Worm (Caenorhabditis elegans) whole organism, L2 larva: ENCODE results near the gene flp-21.

Experiments used
- C34F6.9 ChIP-seq: fragments of 150-350 bp; optimal IDR thresholded peaks from 2 replicates; lab custom pipeline; 2014; ENCODE audit warnings: missing biosample characterization, missing genetic modification characterization
- F13H6.1 ChIP-seq: sonication (generic microtip); optimal IDR thresholded peaks from 2 replicates; lab custom pipeline; 2016; ENCODE audit warnings: missing genetic modification characterization, missing compliant biosample characterization
- R02D3.7 ChIP-seq: fragments of 150-350 bp; optimal IDR thresholded peaks from 2 replicates; lab custom pipeline; 2014; ENCODE audit warnings: missing biosample characterization, missing genetic modification characterization
- ZK546.5 ChIP-seq: sonication (generic microtip); optimal IDR thresholded peaks from 2 replicates; lab custom pipeline; 2017; ENCODE audit warnings: missing biosample characterization, missing genetic modification characterization
- alr-1 ChIP-seq: fragments of 150-350 bp; optimal IDR thresholded peaks from 2 replicates; lab custom pipeline; 2014; ENCODE audit warnings: missing biosample characterization, missing genetic modification characterization
- aly-2 ChIP-seq: fragments of 150-350 bp; optimal IDR thresholded peaks from 2 replicates; lab custom pipeline; 2014; ENCODE audit warnings: missing biosample characterization, missing genetic modification characterization
- ama-1 ChIP-seq: fragments of 150-350 bp; optimal IDR thresholded peaks from 2 replicates; lab custom pipeline; 2018; ENCODE audit warnings: inconsistent platforms
- crh-2 ChIP-seq: sonication (generic microtip); optimal IDR thresholded peaks from 2 replicates; lab custom pipeline; 2017; ENCODE audit warnings: missing biosample characterization, missing genetic modification characterization
- egl-27 ChIP-seq: sonication (generic microtip); optimal IDR thresholded peaks from 3 replicates; lab custom pipeline; 2017; ENCODE audit warnings: missing biosample characterization, missing genetic modification reagents, missing genetic modification characterization
- elt-3 ChIP-seq: sonication (generic microtip); optimal IDR thresholded peaks from 2 replicates; lab custom pipeline; 2017; ENCODE audit warnings: missing biosample characterization, missing genetic modification characterization
- fos-1 ChIP-seq: fragments of 150-350 bp; optimal IDR thresholded peaks from 2 replicates; lab custom pipeline; 2014; ENCODE audit warnings: missing biosample characterization, missing genetic modification characterization
- gmeb-1 ChIP-seq: fragments of 150-350 bp; optimal IDR thresholded peaks from 2 replicates; lab custom pipeline; 2014; ENCODE audit warnings: missing biosample characterization, missing genetic modification characterization
- lin-11 ChIP-seq: fragments of 150-350 bp; sonication (generic microtip); optimal IDR thresholded peaks from 2 replicates; lab custom pipeline; 2014; ENCODE audit warnings: missing biosample characterization, missing genetic modification characterization, inconsistent platforms, mixed read lengths
- lin-13 ChIP-seq: fragments of 150-350 bp; optimal IDR thresholded peaks from 2 replicates; lab custom pipeline; 2014; ENCODE audit warnings: missing biosample characterization, missing genetic modification reagents, missing genetic modification characterization
- lsy-2 ChIP-seq, 2 experiments: fragments of 150-350 bp in 1 of 2; sonication (generic microtip) in 1 of 2; optimal IDR thresholded peaks; 2 replicates each; lab custom pipeline; 2014 to 2017; ENCODE audit warnings: missing biosample characterization in 2 of 2, missing genetic modification characterization in 2 of 2
- mab-5 ChIP-seq: fragments of 150-350 bp; optimal IDR thresholded peaks from 2 replicates; lab custom pipeline; 2014; ENCODE audit warnings: missing biosample characterization, missing genetic modification characterization
- mdl-1 ChIP-seq, 2 experiments: fragments of 150-350 bp in 1 of 2; sonication (generic microtip) in 1 of 2; optimal IDR thresholded peaks; 2 replicates each; lab custom pipeline; 2017; ENCODE audit warnings: missing biosample characterization in 2 of 2, missing genetic modification characterization in 2 of 2
- nhr-10 ChIP-seq: sonication (generic microtip); optimal IDR thresholded peaks from 2 replicates; lab custom pipeline; 2017; ENCODE audit warnings: missing biosample characterization, missing genetic modification characterization
- nhr-12 ChIP-seq: fragments of 150-350 bp; optimal IDR thresholded peaks from 2 replicates; lab custom pipeline; 2014; ENCODE audit warnings: missing biosample characterization, missing genetic modification characterization
- nhr-129 ChIP-seq: fragments of 150-350 bp; optimal IDR thresholded peaks from 2 replicates; lab custom pipeline; 2014; ENCODE audit warnings: missing biosample characterization, missing genetic modification characterization
- nhr-21 ChIP-seq: fragments of 150-350 bp; optimal IDR thresholded peaks from 2 replicates; lab custom pipeline; 2014; ENCODE audit warnings: missing biosample characterization, missing genetic modification characterization
- nhr-23 ChIP-seq: fragments of 150-350 bp; optimal IDR thresholded peaks from 2 replicates; lab custom pipeline; 2014; ENCODE audit warnings: missing biosample characterization, missing genetic modification reagents, missing genetic modification characterization
- nhr-237 ChIP-seq: fragments of 150-350 bp; optimal IDR thresholded peaks from 2 replicates; lab custom pipeline; 2014; ENCODE audit warnings: missing biosample characterization, missing genetic modification characterization
- nhr-25 ChIP-seq: fragments of 150-350 bp; sonication (generic microtip); optimal IDR thresholded peaks from 3 replicates; lab custom pipeline; 2014; ENCODE audit warnings: missing biosample characterization, missing genetic modification characterization
- nhr-6 ChIP-seq: fragments of 150-350 bp; optimal IDR thresholded peaks from 2 replicates; lab custom pipeline; 2014; ENCODE audit warnings: missing biosample characterization, missing genetic modification characterization
- nhr-77 ChIP-seq: fragments of 150-350 bp; optimal IDR thresholded peaks from 2 replicates; lab custom pipeline; 2014; ENCODE audit warnings: missing biosample characterization, missing genetic modification characterization
- peb-1 ChIP-seq: fragments of 150-350 bp; optimal IDR thresholded peaks from 2 replicates; lab custom pipeline; 2014; ENCODE audit warnings: missing biosample characterization, missing genetic modification characterization
- sem-4 ChIP-seq: fragments of 150-350 bp; optimal IDR thresholded peaks from 2 replicates; lab custom pipeline; 2014; ENCODE audit warnings: missing biosample characterization, missing genetic modification reagents, missing genetic modification characterization
- sma-3 ChIP-seq: sonication (generic microtip); optimal IDR thresholded peaks from 2 replicates; lab custom pipeline; 2016; ENCODE audit warnings: missing genetic modification reagents, missing genetic modification characterization, missing compliant biosample characterization
- sma-9 ChIP-seq, 2 experiments: fragments of 150-350 bp in 1 of 2; sonication (generic microtip) in 1 of 2; optimal IDR thresholded peaks; 2 replicates each; lab custom pipeline; 2014 to 2016; ENCODE audit warnings: missing genetic modification characterization in 2 of 2, mild to moderate bottlenecking in 1 of 2, missing biosample characterization in 1 of 2, missing compliant biosample characterization in 1 of 2, missing genetic modification reagents in 1 of 2, moderate library complexity in 1 of 2
- snpc-4 ChIP-seq: fragments of 150-350 bp; optimal IDR thresholded peaks from 2 replicates; lab custom pipeline; 2014; ENCODE audit warnings: missing biosample characterization, missing genetic modification characterization
- unc-55 ChIP-seq: fragments of 150-350 bp; sonication (generic microtip); optimal IDR thresholded peaks from 3 replicates; lab custom pipeline; 2014; ENCODE audit warnings: missing biosample characterization, missing genetic modification reagents, missing genetic modification characterization
- zag-1 ChIP-seq: fragments of 150-350 bp; optimal IDR thresholded peaks from 2 replicates; lab custom pipeline; 2014; ENCODE audit warnings: missing biosample characterization, missing genetic modification characterization
- ztf-11 ChIP-seq: sonication (generic microtip); optimal IDR thresholded peaks from 2 replicates; lab custom pipeline; 2017; ENCODE audit warnings: missing biosample characterization, missing genetic modification characterization
- ztf-4 ChIP-seq: fragments of 150-350 bp; optimal IDR thresholded peaks from 2 replicates; lab custom pipeline; 2014; ENCODE audit warnings: missing biosample characterization, missing genetic modification characterization

The flp-21 gene

DNA sequence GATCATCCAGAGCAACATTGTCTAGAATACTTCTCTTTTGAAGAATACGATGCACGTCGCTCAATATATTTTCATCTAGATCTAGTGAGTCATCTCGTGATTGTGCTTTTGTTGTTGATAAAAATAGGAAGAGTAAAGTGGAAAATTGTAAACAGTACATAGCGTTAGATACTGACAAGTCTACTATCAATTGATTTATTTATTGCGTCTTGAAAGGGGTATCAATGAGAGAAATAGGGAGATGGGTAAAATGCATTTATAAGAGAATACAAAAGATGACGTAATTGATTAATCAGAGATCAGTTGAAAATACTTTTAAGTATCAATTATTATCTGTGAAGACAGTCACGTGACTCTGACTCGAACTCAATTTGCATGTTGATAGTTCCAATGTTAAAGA, 43.7 kb downstream of the flp-21 start, which contains the start of gene txt-5:
Gene txt-5 (minus strand): TSS at position 224 of the 400 bp plus-strand sequence.
- TF ChIP-seq nhr-129 (tag; lab: Kevin White, UChicago) (peak; percentile 39), ama-1 (lab: Kevin White, UChicago) (peak; percentile 26), sma-9 (GFP tag; optimal IDR thresholded peaks at IDR 0.05; lab: Kevin White, UChicago) (peak; percentile 19), sma-9 (tag; optimal IDR thresholded peaks at IDR 0.05; lab: Kevin White, UChicago) (no peak), mab-5 (no peak), aly-2 (tag; lab: Kevin White, UChicago) (no peak), nhr-21 (tag; lab: Kevin White, UChicago) (peak; percentile 20), mdl-1 (tag; optimal IDR thresholded peaks at IDR 0.05; lab: Kevin White, UChicago) (no peak), crh-2 (tag; lab: Kevin White, UChicago) (peak; percentile 53), nhr-77 (tag; lab: Kevin White, UChicago) (no peak), lin-11 (no peak), nhr-10 (tag; lab: Kevin White, UChicago) (no peak), C34F6.9 (tag; lab: Kevin White, UChicago) (no peak), ZK546.5 (tag; lab: Kevin White, UChicago) (no peak), gmeb-1 (tag; lab: Kevin White, UChicago) (peak; percentile 29), snpc-4 (tag; lab: Kevin White, UChicago) (no peak), lsy-2 (tag; optimal IDR thresholded peaks at IDR 0.05; lab: Kevin White, UChicago) (no peak), sma-3 (GFP tag; lab: Kevin White, UChicago) (peak; percentile 77), fos-1 (tag; lab: Kevin White, UChicago) (peak; percentile 28), lin-13 (no peak), F13H6.1 (no peak), nhr-25 (tag; lab: Kevin White, UChicago) (peak; percentile 44), ztf-11 (no peak)

ce11 chrV:7837809-7838208, 44.6 kb downstream of the flp-21 start, which contains the start of gene ttr-33:
Gene ttr-33 (minus strand): TSS chrV:7837909.
- TF ChIP-seq R02D3.7 (tag; lab: Kevin White, UChicago): no peak
- no peak for TF ChIP-seq ztf-11
- TF ChIP-seq nhr-237 (tag; lab: Kevin White, UChicago): no peak
- no peak for TF ChIP-seq egl-27 (tag; lab: Kevin White, UChicago)
- no peak for TF ChIP-seq unc-55 (GFP tag; lab: Kevin White, UChicago)
- no peak for TF ChIP-seq zag-1 (tag; lab: Kevin White, UChicago)
- TF ChIP-seq sma-3 (GFP tag; lab: Kevin White, UChicago): peak; percentile 12
- no peak for TF ChIP-seq crh-2 (tag; lab: Kevin White, UChicago)
- TF ChIP-seq nhr-25 (tag; lab: Kevin White, UChicago): no peak
- TF ChIP-seq ztf-4 (tag; lab: Kevin White, UChicago): no peak
- TF ChIP-seq fos-1 (tag; lab: Kevin White, UChicago): peak; percentile 12
- peak; percentile 22 for TF ChIP-seq sma-9 (GFP tag; optimal IDR thresholded peaks at IDR 0.05; lab: Kevin White, UChicago)
- no peak for TF ChIP-seq sma-9 (tag; optimal IDR thresholded peaks at IDR 0.05; lab: Kevin White, UChicago)
- TF ChIP-seq mab-5: no peak
- TF ChIP-seq nhr-6 (tag; lab: Kevin White, UChicago): no peak

DNA sequence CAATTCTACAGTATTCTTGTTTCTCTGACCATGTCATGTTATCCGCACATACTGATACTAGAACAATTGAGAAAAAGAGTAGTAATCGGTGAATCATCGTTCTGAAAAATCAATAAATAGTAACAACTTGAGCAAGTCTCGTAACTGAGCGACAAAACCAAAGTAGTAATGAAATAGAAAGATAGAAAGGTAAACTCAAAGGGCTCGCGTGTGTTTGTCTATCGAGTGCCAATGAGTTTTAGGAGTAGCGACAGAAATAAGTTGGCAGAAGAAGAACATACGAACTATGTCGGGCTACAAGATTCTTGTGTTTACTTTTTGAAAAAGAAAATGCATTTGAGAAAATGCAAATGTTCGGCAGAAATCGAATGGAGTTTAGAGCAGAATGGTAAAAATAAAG, 46.3 kb downstream of the flp-21 start, which contains the start of gene C37C3.12:
Gene C37C3.12 (minus strand): TSS at position 101 of the 400 bp plus-strand sequence.
- TF ChIP-seq crh-2 (tag; lab: Kevin White, UChicago): no peak
- TF ChIP-seq R02D3.7 (tag; lab: Kevin White, UChicago): no peak
- TF ChIP-seq lsy-2 (tag; optimal IDR thresholded peaks at IDR 0.05; lab: Kevin White, UChicago): no peak
- no peak for TF ChIP-seq sem-4 (tag; lab: Kevin White, UChicago)
- TF ChIP-seq ZK546.5 (tag; lab: Kevin White, UChicago): no peak
- no peak for TF ChIP-seq nhr-21 (tag; lab: Kevin White, UChicago)
- no peak for TF ChIP-seq egl-27 (tag; lab: Kevin White, UChicago)
- TF ChIP-seq fos-1 (tag; lab: Kevin White, UChicago): no peak
- no peak for TF ChIP-seq nhr-129 (tag; lab: Kevin White, UChicago)
- TF ChIP-seq aly-2 (tag; lab: Kevin White, UChicago): no peak
- TF ChIP-seq ama-1 (lab: Kevin White, UChicago): no peak
- no peak for TF ChIP-seq nhr-23 (tag; lab: Kevin White, UChicago)
- TF ChIP-seq alr-1 (tag; lab: Kevin White, UChicago): no peak
- no peak for TF ChIP-seq lin-11
- TF ChIP-seq F13H6.1: no peak
- no peak for TF ChIP-seq peb-1 (tag; lab: Kevin White, UChicago)
- TF ChIP-seq unc-55 (GFP tag; lab: Kevin White, UChicago): no peak
- no peak for TF ChIP-seq nhr-10 (tag; lab: Kevin White, UChicago)

ce11 chrV:7842228-7842627, 49.1 kb downstream of the flp-21 start, which contains the start of gene grd-8:
Gene grd-8 (plus strand): TSS chrV:7842528.
- TF ChIP-seq elt-3 (tag; lab: Kevin White, UChicago) (no peak), nhr-12 (tag; lab: Kevin White, UChicago) (no peak), nhr-129 (tag; lab: Kevin White, UChicago) (no peak)
